Fruit fly (Drosophila melanogaster): ENCODE results near the gene CG42337.
A peak's percentile ranks its signal among the peaks of the same experiment; 100 is the strongest.

CG42337 gene

DNA sequence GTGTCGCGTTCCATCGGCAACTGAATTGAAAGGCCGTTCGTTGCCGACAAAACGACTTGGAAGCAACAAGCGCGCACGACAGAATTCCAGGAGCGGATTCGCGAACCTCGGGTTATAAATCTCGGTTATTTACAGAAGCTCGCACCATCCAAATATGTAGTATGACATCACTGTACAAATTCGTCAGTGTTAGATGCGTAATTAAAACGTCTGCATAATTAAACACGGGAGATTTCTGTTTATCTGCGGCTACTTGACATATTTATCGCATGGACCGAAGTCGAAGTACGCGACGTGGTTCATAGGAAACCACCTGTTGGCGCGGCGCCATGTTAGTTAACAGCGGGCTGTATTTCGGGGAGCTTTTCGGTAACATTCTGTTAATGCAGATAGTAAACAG lies 21.3 kb downstream of the CG42337 start, which contains the start of gene Ac78C (continued):
- TF ChIP-seq Dbx (GFP tag; IDR thresholded peaks at IDR 0.05): peak; percentile 92
- TF ChIP-seq mirr (GFP tag; optimal IDR thresholded peaks at IDR 0.05): peak; percentile 98
- peak; percentile 81 for TF ChIP-seq CG14050 (GFP tag; IDR thresholded peaks at IDR 0.05)
- peak; percentile 75; the same call in 2 of the 3 replicates for TF ChIP-seq ase (GFP tag; IDR thresholded peaks at IDR 0.05)
- TF ChIP-seq CG2129 (GFP tag; IDR thresholded peaks at IDR 0.05; ENCODE audit: partially characterized antibody): no peak
- TF ChIP-seq CG15011 (GFP tag; optimal IDR thresholded peaks at IDR 0.05): peak; percentile 70
- TF ChIP-seq oc (tag; optimal IDR thresholded peaks at IDR 0.05): no peak
- TF ChIP-seq slp2 (GFP tag; optimal IDR thresholded peaks at IDR 0.05): peak; percentile 56
- no peak for TF ChIP-seq Tbp (GFP tag; optimal IDR thresholded peaks at IDR 0.05)
- peak; percentile 94 for TF ChIP-seq caup (GFP tag; optimal IDR thresholded peaks at IDR 0.05; ENCODE audit: severe bottlenecking)
- peak; percentile 70; the same call in 1 of the 3 replicates for TF ChIP-seq CG7357 (GFP tag; IDR thresholded peaks at IDR 0.05)
- peak; percentile 61 for TF ChIP-seq Six4 (GFP tag; optimal IDR thresholded peaks at IDR 0.05)
- peak; percentile 44; the same call in 1 of the 2 replicates for TF ChIP-seq hbn (GFP tag; IDR thresholded peaks at IDR 0.05; ENCODE audit: partially characterized antibody)
- peak; percentile 83 for TF ChIP-seq MTF-1 (GFP tag; optimal IDR thresholded peaks at IDR 0.05; ENCODE audit: borderline replicate concordance)
- TF ChIP-seq Abd-B (GFP tag; optimal IDR thresholded peaks at IDR 0.05): peak; percentile 79
- TF ChIP-seq kay (GFP tag; optimal IDR thresholded peaks at IDR 0.05): peak; percentile 63
- no peak for TF ChIP-seq crol (GFP tag; IDR thresholded peaks at IDR 0.05)
- TF ChIP-seq lbe (GFP tag; optimal IDR thresholded peaks at IDR 0.05): peak; percentile 1
- TF ChIP-seq MESR4 (GFP tag; optimal IDR thresholded peaks at IDR 0.05): peak; percentile 14
- TF ChIP-seq HmgZ (tag; optimal IDR thresholded peaks at IDR 0.05): peak; percentile 96
- no peak for TF ChIP-seq CG4707 (GFP tag; optimal IDR thresholded peaks at IDR 0.05)
- peak; percentile 80 for TF ChIP-seq bowl (GFP tag; IDR thresholded peaks at IDR 0.05)
- peak; percentile 75 for TF ChIP-seq CG10274 (GFP tag; optimal IDR thresholded peaks at IDR 0.05)
- TF ChIP-seq CG16813 (GFP tag; IDR thresholded peaks at IDR 0.05; ENCODE audit: partially characterized antibody): peak; percentile 55; the same call in 2 of the 3 replicates
- TF ChIP-seq ssp (GFP tag; IDR thresholded peaks at IDR 0.05): peak; percentile 63
- peak; percentile 94 for TF ChIP-seq CG9932 (GFP tag; IDR thresholded peaks at IDR 0.05)
- TF ChIP-seq CG12104 (GFP tag; optimal IDR thresholded peaks at IDR 0.05): peak; percentile 31
- peak; percentile 48 for TF ChIP-seq Usf (GFP tag; optimal IDR thresholded peaks at IDR 0.05)
- TF ChIP-seq CG4617 (GFP tag; optimal IDR thresholded peaks at IDR 0.05; ENCODE audit: borderline replicate concordance): peak; percentile 7
- no peak; the same call in none of the 2 replicates for TF ChIP-seq MBD-R2 (GFP tag; IDR thresholded peaks at IDR 0.05)
- TF ChIP-seq grn (GFP tag; optimal IDR thresholded peaks at IDR 0.05): peak; percentile 6
- TF ChIP-seq Asciz (GFP tag; optimal IDR thresholded peaks at IDR 0.05): peak; percentile 68
- peak; percentile 83 for TF ChIP-seq ken (GFP tag; IDR thresholded peaks at IDR 0.05)
- peak; percentile 77 for TF ChIP-seq Hsf (GFP tag; optimal IDR thresholded peaks at IDR 0.05)
- no peak for TF ChIP-seq CG10431 (GFP tag; optimal IDR thresholded peaks at IDR 0.05)
- TF ChIP-seq hb (GFP tag; IDR thresholded peaks at IDR 0.05; ENCODE audit: partially characterized antibody): no peak
- TF ChIP-seq Oli (tag; optimal IDR thresholded peaks at IDR 0.05): peak; percentile 77
- peak; percentile 87 for TF ChIP-seq CG12299 (tag; optimal IDR thresholded peaks at IDR 0.05)
- peak; percentile 69 for TF ChIP-seq Ets97D (GFP tag; optimal IDR thresholded peaks at IDR 0.05)
- TF ChIP-seq bab2 (GFP tag; optimal IDR thresholded peaks at IDR 0.05): peak; percentile 90
- TF ChIP-seq CG1233 (GFP tag; optimal IDR thresholded peaks at IDR 0.05): peak; percentile 86
- TF ChIP-seq CG30020 (tag; optimal IDR thresholded peaks at IDR 0.05): no peak
- TF ChIP-seq gcm (GFP tag; optimal IDR thresholded peaks at IDR 0.05): no peak
- peak; percentile 93 for TF ChIP-seq lilli (GFP tag; optimal IDR thresholded peaks at IDR 0.05)
- TF ChIP-seq CrebB (tag; optimal IDR thresholded peaks at IDR 0.05): peak; percentile 93
- TF ChIP-seq klu (GFP tag; IDR thresholded peaks at IDR 0.05): peak; percentile 66
- peak; percentile 78 for TF ChIP-seq CoRest (tag; optimal IDR thresholded peaks at IDR 0.05)
- no peak for TF ChIP-seq CG14860 (GFP tag; IDR thresholded peaks at IDR 0.05; ENCODE audit: partially characterized antibody)
- peak in 1 of 2 experiments; percentile 52 for TF ChIP-seq Eip74EF (GFP tag; optimal IDR thresholded peaks at IDR 0.05)
- peak; percentile 67 for TF ChIP-seq CG5953 (GFP tag; IDR thresholded peaks at IDR 0.05)

Data from whole organism, embryonic.